Fruit fly (Drosophila melanogaster): ENCODE data around the gene beta-Man.
A peak's percentile ranks its signal among the peaks of the same experiment; 100 is the strongest.

Gene beta-Man

DNA sequence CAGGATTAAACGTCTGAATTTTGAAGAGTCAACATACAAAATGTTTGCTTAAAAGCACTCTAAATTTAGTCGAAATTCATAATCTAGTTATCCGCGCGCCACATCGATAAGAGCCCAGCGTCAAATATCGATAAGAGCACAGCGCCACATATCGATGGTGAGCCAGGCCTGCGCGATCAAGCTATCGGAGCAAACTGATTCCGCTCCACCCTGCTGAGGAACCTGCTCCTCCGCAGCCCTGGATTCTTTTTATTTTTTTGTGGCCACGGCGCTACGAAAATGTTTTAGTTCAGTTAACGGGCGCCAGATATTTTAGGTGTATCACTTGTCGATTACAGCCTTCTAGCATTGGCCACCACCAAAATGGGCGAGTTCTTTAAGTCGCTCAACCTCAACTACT, 23.8 kb downstream of the beta-Man start (continued):
- TF ChIP-seq dmrt99B (tag; optimal IDR thresholded peaks at IDR 0.05), result no peak

dm6 chr3R:4228426-4228825, 31.4 kb downstream of the beta-Man start:
- TF ChIP-seq CG11247 (GFP tag; IDR thresholded peaks at IDR 0.05) (no peak), ftz-f1 (GFP tag; optimal IDR thresholded peaks at IDR 0.05) (peak; percentile 72), gsb-n (tag; optimal IDR thresholded peaks at IDR 0.05) (no peak), sqz (GFP tag; optimal IDR thresholded peaks at IDR 0.05) (no peak), HLH3B (GFP tag; IDR thresholded peaks at IDR 0.05) (no peak), Bgb (GFP tag; IDR thresholded peaks at IDR 0.05; ENCODE audit: partially characterized antibody) (no peak), org-1 (GFP tag; optimal IDR thresholded peaks at IDR 0.05) (no peak), Oaz (GFP tag; IDR thresholded peaks at IDR 0.05) (no peak), sug (tag; optimal IDR thresholded peaks at IDR 0.05) (peak; percentile 78), CG6765 (GFP tag; optimal IDR thresholded peaks at IDR 0.05) (no peak), crol (GFP tag; IDR thresholded peaks at IDR 0.05) (no peak), fd3F (GFP tag; optimal IDR thresholded peaks at IDR 0.05) (no peak), CG12769 (tag; optimal IDR thresholded peaks at IDR 0.05) (peak; percentile 0), CG15696 (tag; optimal IDR thresholded peaks at IDR 0.05) (no peak), ken (GFP tag; IDR thresholded peaks at IDR 0.05) (no peak), CG1603 (tag; optimal IDR thresholded peaks at IDR 0.05) (no peak), CG10959 (GFP tag; IDR thresholded peaks at IDR 0.05) (no peak), kay (GFP tag; optimal IDR thresholded peaks at IDR 0.05) (no peak), tio (GFP tag; optimal IDR thresholded peaks at IDR 0.05) (no peak), CG12219 (GFP tag; optimal IDR thresholded peaks at IDR 0.05) (no peak), her (GFP tag; optimal IDR thresholded peaks at IDR 0.05) (no peak), CG7745 (tag; optimal IDR thresholded peaks at IDR 0.05) (no peak), D19A (tag; optimal IDR thresholded peaks at IDR 0.05) (no peak), CG6689 (GFP tag; IDR thresholded peaks at IDR 0.05) (no peak), sens (GFP tag) (peak; percentile 70), twi (tag; optimal IDR thresholded peaks at IDR 0.05) (no peak), klu (GFP tag; IDR thresholded peaks at IDR 0.05) (no peak), CG11085 (GFP tag; IDR thresholded peaks at IDR 0.05) (no peak), CG3281 (GFP tag; optimal IDR thresholded peaks at IDR 0.05) (no peak), zfh1 (GFP tag; IDR thresholded peaks at IDR 0.05) (no peak)

dm6 chr3R:4229137-4229764, 32.2 kb downstream of the beta-Man start, which contains the start of gene DhpD:
Gene DhpD (minus strand): TSS chr3R:4229238.
- TF ChIP-seq usp (GFP tag; optimal IDR thresholded peaks at IDR 0.05) (no peak), pros (GFP tag; optimal IDR thresholded peaks at IDR 0.05) (no peak), jumu (GFP tag; optimal IDR thresholded peaks at IDR 0.05) (no peak), NC2α (GFP tag; optimal IDR thresholded peaks at IDR 0.05) (no peak), D (optimal IDR thresholded peaks at IDR 0.05) (no peak), D (GFP tag; optimal IDR thresholded peaks at IDR 0.05) (peak; percentile 39), CG4854 (GFP tag; optimal IDR thresholded peaks at IDR 0.05) (peak; percentile 39), CG9215 (GFP tag; IDR thresholded peaks at IDR 0.05) (peak; percentile 69), CG5245 (GFP tag; optimal IDR thresholded peaks at IDR 0.05) (peak; percentile 46), wek (GFP tag; optimal IDR thresholded peaks at IDR 0.05) (no peak), CG2129 (GFP tag; IDR thresholded peaks at IDR 0.05; ENCODE audit: partially characterized antibody) (no peak), Nf-YC (tag; optimal IDR thresholded peaks at IDR 0.05) (peak; percentile 61), pfk (GFP tag; optimal IDR thresholded peaks at IDR 0.05) (peak; percentile 42), pum (GFP tag; optimal IDR thresholded peaks at IDR 0.05) (peak; percentile 36), ash1 (GFP tag; optimal IDR thresholded peaks at IDR 0.05) (no peak), CG15479 (GFP tag; optimal IDR thresholded peaks at IDR 0.05) (no peak), gem (tag; optimal IDR thresholded peaks at IDR 0.05) (no peak), mirr (GFP tag; optimal IDR thresholded peaks at IDR 0.05) (peak; percentile 55), toy (GFP tag; IDR thresholded peaks at IDR 0.05) (no peak), B-H2 (GFP tag; optimal IDR thresholded peaks at IDR 0.05) (peak; percentile 81)
